ENCODE assay signal across 1 fruit fly cellular context in genomic region chr3L:1414032-1414431, dm6.
TF ChIP-seq lines count a peak whose summit lies in the region.

No protein-coding gene starts in this region.

TF ChIP-seq in whole organism, embryonic, 481 proteins besides CTCF, POLR2A, EP300 and RAD21 (continued from another document and continues in another):
- TF ChIP-seq Myb (GFP tag; optimal IDR thresholded peaks at IDR 0.05; lab: Kevin White, UChicago) (peak; percentile 1), Lim3 (GFP tag; IDR thresholded peaks at IDR 0.05; lab: Robert Waterston, UW) (no peak), CG13123 (GFP tag; optimal IDR thresholded peaks at IDR 0.05; lab: Kevin White, UChicago) (no peak), CG2875 (GFP tag; optimal IDR thresholded peaks at IDR 0.05; lab: Kevin White, UChicago) (peak; percentile 5), slbo (GFP tag; IDR thresholded peaks at IDR 0.05; lab: Robert Waterston, UW) (peak; percentile 44), CG6854 (GFP tag; optimal IDR thresholded peaks at IDR 0.05; lab: Kevin White, UChicago) (no peak), Bdp1 (GFP tag; optimal IDR thresholded peaks at IDR 0.05; lab: Kevin White, UChicago) (peak; percentile 36), Neu2 (GFP tag; optimal IDR thresholded peaks at IDR 0.05; lab: Kevin White, UChicago; ENCODE audit: borderline replicate concordance) (no peak), Dad (GFP tag; optimal IDR thresholded peaks at IDR 0.05; lab: Kevin White, UChicago) (no peak), Xbp1 (GFP tag; optimal IDR thresholded peaks at IDR 0.05; lab: Kevin White, UChicago) (peak; percentile 40), slp2 (GFP tag; optimal IDR thresholded peaks at IDR 0.05; lab: Kevin White, UChicago) (peak; percentile 22), CG8089 (GFP tag; optimal IDR thresholded peaks at IDR 0.05; lab: Kevin White, UChicago) (no peak), CG30020 (tag; optimal IDR thresholded peaks at IDR 0.05; lab: Kevin White, UChicago) (no peak), HLHmδ (GFP tag; optimal IDR thresholded peaks at IDR 0.05; lab: Kevin White, UChicago) (no peak), Ptx1 (GFP tag; IDR thresholded peaks at IDR 0.05; lab: Robert Waterston, UW) (peak; percentile 49), hkb (optimal IDR thresholded peaks at IDR 0.05; lab: Kevin White, UChicago) (no peak), hkb (GFP tag; IDR thresholded peaks at IDR 0.05; lab: Robert Waterston, UW) (no peak), trem (tag; optimal IDR thresholded peaks at IDR 0.05; lab: Kevin White, UChicago) (no peak), onecut (GFP tag; IDR thresholded peaks at IDR 0.05; lab: Robert Waterston, UW) (no peak), z (GFP tag; IDR thresholded peaks at IDR 0.05; lab: Robert Waterston, UW) (no peak), CG10654 (GFP tag; optimal IDR thresholded peaks at IDR 0.05; lab: Kevin White, UChicago) (no peak), p53 (GFP tag; optimal IDR thresholded peaks at IDR 0.05; lab: Kevin White, UChicago) (no peak), CG7745 (tag; optimal IDR thresholded peaks at IDR 0.05; lab: Kevin White, UChicago) (no peak), pzg (GFP tag; optimal IDR thresholded peaks at IDR 0.05; lab: Kevin White, UChicago) (no peak), maf-S (GFP tag; optimal IDR thresholded peaks at IDR 0.05; lab: Kevin White, UChicago) (no peak), CG2889 (GFP tag; IDR thresholded peaks at IDR 0.05; lab: Robert Waterston, UW) (no peak), Bteb2 (GFP tag; optimal IDR thresholded peaks at IDR 0.05; lab: Kevin White, UChicago) (no peak), Nf-YA (GFP tag; IDR thresholded peaks at IDR 0.05; lab: Robert Waterston, UW) (no peak), CkIIα-i1 (GFP tag; IDR thresholded peaks at IDR 0.05; lab: Robert Waterston, UW) (no peak), bigmax (GFP tag; optimal IDR thresholded peaks at IDR 0.05; lab: Kevin White, UChicago) (no peak), unc-4 (GFP tag; IDR thresholded peaks at IDR 0.05; lab: Robert Waterston, UW; ENCODE audit: partially characterized antibody) (no peak), NFAT (GFP tag; IDR thresholded peaks at IDR 0.05; lab: Robert Waterston, UW) (no peak), Dfd (GFP tag; optimal IDR thresholded peaks at IDR 0.05; lab: Kevin White, UChicago) (no peak), hth (optimal IDR thresholded peaks at IDR 0.05; lab: Kevin White, UChicago) (no peak), CG13775 (GFP tag; optimal IDR thresholded peaks at IDR 0.05; lab: Kevin White, UChicago) (peak; percentile 36), CG7987 (GFP tag; optimal IDR thresholded peaks at IDR 0.05; lab: Kevin White, UChicago) (no peak), CG13296 (GFP tag; optimal IDR thresholded peaks at IDR 0.05; lab: Kevin White, UChicago) (no peak), inv (GFP tag; IDR thresholded peaks at IDR 0.05; lab: Robert Waterston, UW; ENCODE audit: partially characterized antibody) (no peak), CG14050 (GFP tag; IDR thresholded peaks at IDR 0.05; lab: Robert Waterston, UW) (peak; percentile 11; the same call in 1 of the 3 replicates), Side (GFP tag; optimal IDR thresholded peaks at IDR 0.05; lab: Kevin White, UChicago) (peak; percentile 21), Xrp1 (GFP tag; IDR thresholded peaks at IDR 0.05; lab: Robert Waterston, UW) (peak; percentile 88), dmrt11E (tag; optimal IDR thresholded peaks at IDR 0.05; lab: Kevin White, UChicago) (peak; percentile 85), usp (GFP tag; optimal IDR thresholded peaks at IDR 0.05; lab: Kevin White, UChicago) (no peak), BtbVII (GFP tag; optimal IDR thresholded peaks at IDR 0.05; lab: Kevin White, UChicago) (no peak), CG11247 (GFP tag; IDR thresholded peaks at IDR 0.05; lab: Robert Waterston, UW) (peak; percentile 44; the same call in 1 of the 2 replicates), kah (GFP tag; optimal IDR thresholded peaks at IDR 0.05; lab: Kevin White, UChicago) (no peak), vvl (GFP tag; IDR thresholded peaks at IDR 0.05; lab: Robert Waterston, UW) (peak; percentile 85), CG4360 (GFP tag; IDR thresholded peaks at IDR 0.05; lab: Robert Waterston, UW) (peak; percentile 48; the same call in 1 of the 2 replicates), bbx (GFP tag; IDR thresholded peaks at IDR 0.05; lab: Robert Waterston, UW; ENCODE audit: partially characterized antibody) (no peak), Dbx (GFP tag; IDR thresholded peaks at IDR 0.05; lab: Robert Waterston, UW) (no peak), btn (GFP tag; optimal IDR thresholded peaks at IDR 0.05; lab: Kevin White, UChicago) (no peak), ash1 (GFP tag; optimal IDR thresholded peaks at IDR 0.05; lab: Kevin White, UChicago) (no peak), CG4820 (GFP tag; optimal IDR thresholded peaks at IDR 0.05; lab: Kevin White, UChicago) (no peak), CG15073 (GFP tag; optimal IDR thresholded peaks at IDR 0.05; lab: Kevin White, UChicago) (no peak), MBD-R2 (GFP tag; IDR thresholded peaks at IDR 0.05; lab: Robert Waterston, UW) (no peak), sd (tag; optimal IDR thresholded peaks at IDR 0.05; lab: Kevin White, UChicago) (no peak), CG14667 (GFP tag; IDR thresholded peaks at IDR 0.05; lab: Robert Waterston, UW) (peak; percentile 56), Ets97D (GFP tag; optimal IDR thresholded peaks at IDR 0.05; lab: Kevin White, UChicago) (no peak), Trl (optimal IDR thresholded peaks at IDR 0.05; lab: Kevin White, UChicago) (no peak), Trl (GFP tag; optimal IDR thresholded peaks at IDR 0.05; lab: Kevin White, UChicago) (peak; percentile 55), Hr39 (optimal IDR thresholded peaks at IDR 0.05; lab: Kevin White, UChicago) (no peak), Asciz (GFP tag; optimal IDR thresholded peaks at IDR 0.05; lab: Kevin White, UChicago) (peak; percentile 20), tin (GFP tag; optimal IDR thresholded peaks at IDR 0.05; lab: Kevin White, UChicago) (no peak), Dll (GFP tag; IDR thresholded peaks at IDR 0.05; lab: Robert Waterston, UW; ENCODE audit: partially characterized antibody) (no peak), her (GFP tag; optimal IDR thresholded peaks at IDR 0.05; lab: Kevin White, UChicago) (no peak), fru (optimal IDR thresholded peaks at IDR 0.05; lab: Kevin White, UChicago) (no peak), ci (GFP tag; IDR thresholded peaks at IDR 0.05; lab: Robert Waterston, UW) (peak; percentile 84), prd (optimal IDR thresholded peaks at IDR 0.05; lab: Kevin White, UChicago) (no peak), prd (GFP tag; IDR thresholded peaks at IDR 0.05; lab: Robert Waterston, UW) (peak; percentile 92), CG2199 (GFP tag; IDR thresholded peaks at IDR 0.05; lab: Robert Waterston, UW) (no peak), CG31388 (GFP tag; optimal IDR thresholded peaks at IDR 0.05; lab: Kevin White, UChicago) (no peak), grn (GFP tag; optimal IDR thresholded peaks at IDR 0.05; lab: Kevin White, UChicago) (no peak), peb (GFP tag; IDR thresholded peaks at IDR 0.05; lab: Robert Waterston, UW) (peak; percentile 70), dan (GFP tag; IDR thresholded peaks at IDR 0.05; lab: Robert Waterston, UW) (no peak), Dip2 (GFP tag; IDR thresholded peaks at IDR 0.05; lab: Robert Waterston, UW) (no peak), CG11504 (tag; optimal IDR thresholded peaks at IDR 0.05; lab: Kevin White, UChicago) (no peak), CG10147 (GFP tag; optimal IDR thresholded peaks at IDR 0.05; lab: Kevin White, UChicago) (no peak), E2f1 (GFP tag; IDR thresholded peaks at IDR 0.05; lab: Robert Waterston, UW) (peak; percentile 47; the same call in 1 of the 2 replicates), CG2116 (GFP tag; optimal IDR thresholded peaks at IDR 0.05; lab: Kevin White, UChicago) (no peak), CG2678 (tag; optimal IDR thresholded peaks at IDR 0.05; lab: Kevin White, UChicago) (peak; percentile 13), mirr (GFP tag; optimal IDR thresholded peaks at IDR 0.05; lab: Kevin White, UChicago) (no peak), CG6765 (GFP tag; optimal IDR thresholded peaks at IDR 0.05; lab: Kevin White, UChicago) (no peak), ro (GFP tag; IDR thresholded peaks at IDR 0.05; lab: Robert Waterston, UW) (no peak), sim (GFP tag; IDR thresholded peaks at IDR 0.05; lab: Robert Waterston, UW) (peak; percentile 71), Sox100B (GFP tag; optimal IDR thresholded peaks at IDR 0.05; lab: Kevin White, UChicago) (no peak), az2 (GFP tag; optimal IDR thresholded peaks at IDR 0.05; lab: Kevin White, UChicago) (peak; percentile 44), sens (GFP tag; lab: Kevin White, UChicago) (peak; percentile 90), nmo (GFP tag; optimal IDR thresholded peaks at IDR 0.05; lab: Kevin White, UChicago) (peak; percentile 31), CG10462 (GFP tag; optimal IDR thresholded peaks at IDR 0.05; lab: Kevin White, UChicago) (peak; percentile 15), CG10209 (GFP tag; optimal IDR thresholded peaks at IDR 0.05; lab: Kevin White, UChicago) (peak; percentile 48), nom (GFP tag; optimal IDR thresholded peaks at IDR 0.05; lab: Kevin White, UChicago) (no peak), CG5180 (GFP tag; optimal IDR thresholded peaks at IDR 0.05; lab: Kevin White, UChicago) (no peak), aop (GFP tag; IDR thresholded peaks at IDR 0.05; lab: Robert Waterston, UW) (0 out of 2 replicates have a peak, but pooled peaks have one; percentile 25), pnt (GFP tag; optimal IDR thresholded peaks at IDR 0.05; lab: Kevin White, UChicago) (peak; percentile 43), CG4328 (GFP tag; optimal IDR thresholded peaks at IDR 0.05; lab: Kevin White, UChicago) (no peak), CG11456 (GFP tag; IDR thresholded peaks at IDR 0.05; lab: Robert Waterston, UW) (no peak), CG31441 (GFP tag; IDR thresholded peaks at IDR 0.05; lab: Robert Waterston, UW) (peak; percentile 53; the same call in 1 of the 2 replicates), Dip3 (GFP tag; optimal IDR thresholded peaks at IDR 0.05; lab: Kevin White, UChicago) (no peak), ssp (GFP tag; IDR thresholded peaks at IDR 0.05; lab: Robert Waterston, UW) (no peak), YL-1 (GFP tag; optimal IDR thresholded peaks at IDR 0.05; lab: Kevin White, UChicago) (no peak), nerfin-1 (tag; optimal IDR thresholded peaks at IDR 0.05; lab: Kevin White, UChicago) (no peak), Ssrp (tag; optimal IDR thresholded peaks at IDR 0.05; lab: Kevin White, UChicago) (peak; percentile 39), D19B (GFP tag; optimal IDR thresholded peaks at IDR 0.05; lab: Kevin White, UChicago) (no peak), CG7556 (GFP tag; optimal IDR thresholded peaks at IDR 0.05; lab: Kevin White, UChicago) (peak; percentile 16), CG4854 (GFP tag; optimal IDR thresholded peaks at IDR 0.05; lab: Kevin White, UChicago) (no peak), CG15479 (GFP tag; optimal IDR thresholded peaks at IDR 0.05; lab: Kevin White, UChicago) (no peak), CG8290 (GFP tag; optimal IDR thresholded peaks at IDR 0.05; lab: Kevin White, UChicago) (peak; percentile 15), CG8290 (tag; optimal IDR thresholded peaks at IDR 0.05; lab: Kevin White, UChicago) (peak in 1 of 2 experiments; percentile 55), CG1602 (GFP tag; optimal IDR thresholded peaks at IDR 0.05; lab: Kevin White, UChicago) (peak; percentile 19), Doc2 (GFP tag; IDR thresholded peaks at IDR 0.05; lab: Robert Waterston, UW) (no peak), CG15696 (tag; optimal IDR thresholded peaks at IDR 0.05; lab: Kevin White, UChicago) (no peak), CG1529 (GFP tag; optimal IDR thresholded peaks at IDR 0.05; lab: Kevin White, UChicago) (no peak), cato (GFP tag; optimal IDR thresholded peaks at IDR 0.05; lab: Kevin White, UChicago; ENCODE audit: borderline replicate concordance) (no peak), CG9437 (GFP tag; optimal IDR thresholded peaks at IDR 0.05; lab: Kevin White, UChicago) (no peak), sc (optimal IDR thresholded peaks at IDR 0.05; lab: Kevin White, UChicago) (no peak), sc (GFP tag; optimal IDR thresholded peaks at IDR 0.05; lab: Kevin White, UChicago) (no peak), CG17912 (GFP tag; optimal IDR thresholded peaks at IDR 0.05; lab: Kevin White, UChicago) (no peak), al (GFP tag; IDR thresholded peaks at IDR 0.05; lab: Robert Waterston, UW) (no peak), CG5245 (GFP tag; optimal IDR thresholded peaks at IDR 0.05; lab: Kevin White, UChicago) (no peak), CG4730 (GFP tag; IDR thresholded peaks at IDR 0.05; lab: Robert Waterston, UW) (peak; percentile 36; the same call in 1 of the 2 replicates), E2f2 (GFP tag; IDR thresholded peaks at IDR 0.05; lab: Robert Waterston, UW) (peak; percentile 13; the same call in 1 of the 2 replicates), CG16813 (GFP tag; IDR thresholded peaks at IDR 0.05; lab: Robert Waterston, UW; ENCODE audit: partially characterized antibody) (no peak), CG2202 (tag; optimal IDR thresholded peaks at IDR 0.05; lab: Kevin White, UChicago) (peak; percentile 48), CG6683 (GFP tag; optimal IDR thresholded peaks at IDR 0.05; lab: Kevin White, UChicago) (no peak), hbn (GFP tag; IDR thresholded peaks at IDR 0.05; lab: Robert Waterston, UW; ENCODE audit: partially characterized antibody) (no peak), lov (optimal IDR thresholded peaks at IDR 0.05; lab: Kevin White, UChicago) (no peak), lov (GFP tag; IDR thresholded peaks at IDR 0.05; lab: Robert Waterston, UW) (peak; percentile 88), ftz-f1 (GFP tag; optimal IDR thresholded peaks at IDR 0.05; lab: Kevin White, UChicago) (no peak), Hr78 (GFP tag; optimal IDR thresholded peaks at IDR 0.05; lab: Kevin White, UChicago) (no peak), CG4617 (GFP tag; optimal IDR thresholded peaks at IDR 0.05; lab: Kevin White, UChicago; ENCODE audit: borderline replicate concordance) (no peak), CG18764 (GFP tag; optimal IDR thresholded peaks at IDR 0.05; lab: Kevin White, UChicago) (no peak), CG8944 (GFP tag; optimal IDR thresholded peaks at IDR 0.05; lab: Kevin White, UChicago) (no peak), gce (GFP tag; IDR thresholded peaks at IDR 0.05; lab: Robert Waterston, UW) (0 out of 3 replicates have a peak, but pooled peaks have one; percentile 46), bowl (GFP tag; IDR thresholded peaks at IDR 0.05; lab: Robert Waterston, UW) (no peak), Med (GFP tag; lab: Kevin White, UChicago) (peak; percentile 64), CG10543 (GFP tag; optimal IDR thresholded peaks at IDR 0.05; lab: Kevin White, UChicago) (no peak), CG14965 (GFP tag; optimal IDR thresholded peaks at IDR 0.05; lab: Kevin White, UChicago; ENCODE audit: borderline replicate concordance) (no peak)
